Worm (Caenorhabditis elegans) whole organism, L2 larva: ENCODE measurements around the gene C23G10.10.
A peak's percentile ranks its signal among the peaks of the same experiment; 100 is the strongest.

Experiments
- C34F6.9 ChIP-seq: fragments of 150-350 bp; optimal IDR thresholded peaks from 2 replicates; lab custom pipeline; 2014; ENCODE audit warnings: missing biosample characterization, missing genetic modification characterization
- Y55F3AM.14 ChIP-seq: fragments of 200-800 bp; sonication (Bioruptor generic); optimal IDR thresholded peaks from 2 replicates; lab custom pipeline; 2018; ENCODE audit warnings: mild to moderate bottlenecking, missing genetic modification characterization, missing compliant biosample characterization
- ZK546.5 ChIP-seq: sonication (generic microtip); optimal IDR thresholded peaks from 2 replicates; lab custom pipeline; 2017; ENCODE audit warnings: missing biosample characterization, missing genetic modification characterization
- alr-1 ChIP-seq: fragments of 150-350 bp; optimal IDR thresholded peaks from 2 replicates; lab custom pipeline; 2014; ENCODE audit warnings: missing biosample characterization, missing genetic modification characterization
- ama-1 ChIP-seq: fragments of 150-350 bp; optimal IDR thresholded peaks from 2 replicates; lab custom pipeline; 2018; ENCODE audit warnings: inconsistent platforms
- blmp-1 ChIP-seq: sonication (generic microtip); optimal IDR thresholded peaks from 2 replicates; lab custom pipeline; 2017; ENCODE audit warnings: missing genetic modification characterization, mild to moderate bottlenecking, missing compliant biosample characterization, antibody characterized with exemption, moderate library complexity; ENCODE audit not compliant: insufficient read depth
- crh-2 ChIP-seq: sonication (generic microtip); optimal IDR thresholded peaks from 2 replicates; lab custom pipeline; 2017; ENCODE audit warnings: missing biosample characterization, missing genetic modification characterization
- dmd-4 ChIP-seq: sonication (generic microtip); optimal IDR thresholded peaks from 2 replicates; lab custom pipeline; 2017; ENCODE audit warnings: missing biosample characterization, missing genetic modification characterization
- egl-27 ChIP-seq: sonication (generic microtip); optimal IDR thresholded peaks from 3 replicates; lab custom pipeline; 2017; ENCODE audit warnings: missing biosample characterization, missing genetic modification reagents, missing genetic modification characterization
- elt-1 ChIP-seq: fragments of 150-350 bp; optimal IDR thresholded peaks from 2 replicates; lab custom pipeline; 2014; ENCODE audit warnings: missing biosample characterization, missing genetic modification characterization
- gmeb-1 ChIP-seq: fragments of 150-350 bp; optimal IDR thresholded peaks from 2 replicates; lab custom pipeline; 2014; ENCODE audit warnings: missing biosample characterization, missing genetic modification characterization
- lin-11 ChIP-seq: fragments of 150-350 bp; sonication (generic microtip); optimal IDR thresholded peaks from 2 replicates; lab custom pipeline; 2014; ENCODE audit warnings: missing biosample characterization, missing genetic modification characterization, inconsistent platforms, mixed read lengths
- lin-13 ChIP-seq: fragments of 150-350 bp; optimal IDR thresholded peaks from 2 replicates; lab custom pipeline; 2014; ENCODE audit warnings: missing biosample characterization, missing genetic modification reagents, missing genetic modification characterization
- lin-39 ChIP-seq: fragments of 150-350 bp; optimal IDR thresholded peaks from 2 replicates; lab custom pipeline; 2014; ENCODE audit warnings: missing biosample characterization, missing genetic modification reagents, missing genetic modification characterization
- lsy-2 ChIP-seq, 2 experiments: fragments of 150-350 bp in 1 of 2; sonication (generic microtip) in 1 of 2; optimal IDR thresholded peaks; 2 replicates each; lab custom pipeline; 2014 to 2017; ENCODE audit warnings: missing biosample characterization in 2 of 2, missing genetic modification characterization in 2 of 2
- mab-5 ChIP-seq: fragments of 150-350 bp; optimal IDR thresholded peaks from 2 replicates; lab custom pipeline; 2014; ENCODE audit warnings: missing biosample characterization, missing genetic modification characterization
- mbf-1 ChIP-seq: sonication (generic microtip); optimal IDR thresholded peaks from 2 replicates; lab custom pipeline; 2017; ENCODE audit warnings: missing biosample characterization, missing genetic modification characterization
- mdl-1 ChIP-seq, 2 experiments: fragments of 150-350 bp in 1 of 2; sonication (generic microtip) in 1 of 2; optimal IDR thresholded peaks; 2 replicates each; lab custom pipeline; 2017; ENCODE audit warnings: missing biosample characterization in 2 of 2, missing genetic modification characterization in 2 of 2
- nhr-10 ChIP-seq: sonication (generic microtip); optimal IDR thresholded peaks from 2 replicates; lab custom pipeline; 2017; ENCODE audit warnings: missing biosample characterization, missing genetic modification characterization
- nhr-11 ChIP-seq: fragments of 150-350 bp; optimal IDR thresholded peaks from 2 replicates; lab custom pipeline; 2014; ENCODE audit warnings: missing biosample characterization, missing genetic modification characterization
- nhr-12 ChIP-seq: fragments of 150-350 bp; optimal IDR thresholded peaks from 2 replicates; lab custom pipeline; 2014; ENCODE audit warnings: missing biosample characterization, missing genetic modification characterization
- nhr-129 ChIP-seq: fragments of 150-350 bp; optimal IDR thresholded peaks from 2 replicates; lab custom pipeline; 2014; ENCODE audit warnings: missing biosample characterization, missing genetic modification characterization
- nhr-21 ChIP-seq: fragments of 150-350 bp; optimal IDR thresholded peaks from 2 replicates; lab custom pipeline; 2014; ENCODE audit warnings: missing biosample characterization, missing genetic modification characterization
- nhr-25 ChIP-seq: fragments of 150-350 bp; sonication (generic microtip); optimal IDR thresholded peaks from 3 replicates; lab custom pipeline; 2014; ENCODE audit warnings: missing biosample characterization, missing genetic modification characterization
- nhr-77 ChIP-seq: fragments of 150-350 bp; optimal IDR thresholded peaks from 2 replicates; lab custom pipeline; 2014; ENCODE audit warnings: missing biosample characterization, missing genetic modification characterization
- skn-1 ChIP-seq: sonication (generic microtip); optimal IDR thresholded peaks from 2 replicates; lab custom pipeline; 2017; ENCODE audit warnings: missing biosample characterization, missing genetic modification characterization
- sma-9 ChIP-seq, 2 experiments: fragments of 150-350 bp in 1 of 2; sonication (generic microtip) in 1 of 2; optimal IDR thresholded peaks; 2 replicates each; lab custom pipeline; 2014 to 2016; ENCODE audit warnings: missing genetic modification characterization in 2 of 2, mild to moderate bottlenecking in 1 of 2, missing biosample characterization in 1 of 2, missing compliant biosample characterization in 1 of 2, missing genetic modification reagents in 1 of 2, moderate library complexity in 1 of 2
- snpc-4 ChIP-seq: fragments of 150-350 bp; optimal IDR thresholded peaks from 2 replicates; lab custom pipeline; 2014; ENCODE audit warnings: missing biosample characterization, missing genetic modification characterization
- unc-39 ChIP-seq: fragments of 150-350 bp; optimal IDR thresholded peaks from 2 replicates; lab custom pipeline; 2014; ENCODE audit warnings: missing biosample characterization, missing genetic modification characterization
- unc-55 ChIP-seq: fragments of 150-350 bp; sonication (generic microtip); optimal IDR thresholded peaks from 3 replicates; lab custom pipeline; 2014; ENCODE audit warnings: missing biosample characterization, missing genetic modification reagents, missing genetic modification characterization
- zag-1 ChIP-seq: fragments of 150-350 bp; optimal IDR thresholded peaks from 2 replicates; lab custom pipeline; 2014; ENCODE audit warnings: missing biosample characterization, missing genetic modification characterization
- ztf-1 ChIP-seq: fragments of 200-800 bp; sonication (Bioruptor generic); conservative IDR thresholded peaks from 2 replicates; pipeline ENCODE4 v1.3.6; 2022; ENCODE audit warnings: missing genetic modification characterization, missing compliant biosample characterization
- ztf-11 ChIP-seq: sonication (generic microtip); optimal IDR thresholded peaks from 2 replicates; lab custom pipeline; 2017; ENCODE audit warnings: missing biosample characterization, missing genetic modification characterization

The C23G10.10 gene

DNA sequence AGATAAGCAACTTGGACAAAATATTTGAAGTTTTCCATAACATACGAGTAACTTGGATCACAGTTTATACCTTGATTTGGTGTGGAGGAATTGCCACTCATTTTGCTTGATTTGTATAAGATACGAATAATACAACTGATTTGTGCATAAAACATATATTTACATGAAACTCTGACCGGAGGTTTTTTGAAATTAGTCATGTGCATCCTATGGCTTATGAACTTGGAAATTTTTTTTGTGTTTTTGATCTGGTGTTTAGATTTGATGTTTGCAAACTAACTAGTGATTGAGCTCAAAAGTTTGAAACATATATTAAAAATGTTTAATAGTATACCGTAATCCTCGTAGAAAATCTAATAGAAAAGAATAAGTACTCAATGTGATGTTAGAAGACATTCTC lies 40.9 kb upstream of the C23G10.10 start, which contains the start of gene srg-8:
srg-8 (minus strand) TSS at position 101 of the 400 bp plus-strand sequence.
- no peak for TF ChIP-seq Y55F3AM.14
- no peak for TF ChIP-seq egl-27 (tag; lab: Kevin White, UChicago)
- no peak for TF ChIP-seq skn-1 (tag; lab: Kevin White, UChicago)
- no peak for TF ChIP-seq gmeb-1
- no peak for TF ChIP-seq nhr-25 (tag; lab: Kevin White, UChicago)
- TF ChIP-seq crh-2: no peak
- TF ChIP-seq lsy-2 (tag; optimal IDR thresholded peaks at IDR 0.05; lab: Kevin White, UChicago): no peak
- TF ChIP-seq nhr-129 (tag; lab: Kevin White, UChicago): no peak
- no peak for TF ChIP-seq blmp-1 (tag; lab: Kevin White, UChicago)
- TF ChIP-seq nhr-21: no peak
- TF ChIP-seq ama-1 (lab: Kevin White, UChicago): no peak
- TF ChIP-seq elt-1 (tag; lab: Kevin White, UChicago): no peak
- no peak for TF ChIP-seq zag-1
- TF ChIP-seq unc-55: no peak
- no peak for TF ChIP-seq nhr-10 (tag; lab: Kevin White, UChicago)
- no peak for TF ChIP-seq ztf-11 (tag; lab: Kevin White, UChicago)
- TF ChIP-seq mdl-1 (tag; optimal IDR thresholded peaks at IDR 0.05; lab: Kevin White, UChicago): no peak
- TF ChIP-seq lin-39: no peak
- no peak for TF ChIP-seq ztf-1 (GFP tag; lab: Robert Waterston, UW)
- no peak for TF ChIP-seq lin-11 (tag; lab: Kevin White, UChicago)

DNA sequence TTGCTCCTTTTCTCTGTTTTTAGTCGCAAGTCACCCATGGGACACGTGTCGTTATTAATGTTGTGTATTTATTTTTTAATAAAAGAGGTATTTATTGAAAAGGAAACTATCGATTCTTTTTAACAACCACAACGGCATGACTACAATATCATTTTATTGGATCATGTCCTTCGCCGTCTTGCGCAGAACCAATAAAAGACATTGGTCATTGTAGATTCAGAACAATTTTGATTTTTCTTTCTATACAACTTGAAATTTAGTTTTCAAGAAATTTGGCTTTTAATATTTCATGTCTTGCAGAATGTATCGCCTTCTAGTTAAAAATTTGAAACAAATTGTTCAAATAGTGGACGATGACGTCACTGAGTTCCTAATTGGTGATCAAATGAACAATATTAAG lies 37.7 kb upstream of the C23G10.10 start, which contains the start of gene amdh-1:
amdh-1 (plus strand) TSS at position 301 of the 400 bp plus-strand sequence.
- no peak for TF ChIP-seq nhr-25 (tag; lab: Kevin White, UChicago)
- no peak for TF ChIP-seq mbf-1 (tag; lab: Kevin White, UChicago)
- TF ChIP-seq egl-27 (tag; lab: Kevin White, UChicago): no peak
- no peak for TF ChIP-seq sma-9 (GFP tag; optimal IDR thresholded peaks at IDR 0.05; lab: Kevin White, UChicago)
- TF ChIP-seq sma-9 (tag; optimal IDR thresholded peaks at IDR 0.05; lab: Kevin White, UChicago): no peak
- TF ChIP-seq ztf-1 (GFP tag; lab: Robert Waterston, UW): no peak
- no peak for TF ChIP-seq ztf-11 (tag; lab: Kevin White, UChicago)
- no peak for TF ChIP-seq ZK546.5 (tag; lab: Kevin White, UChicago)
- no peak for TF ChIP-seq dmd-4 (tag; lab: Kevin White, UChicago)
- TF ChIP-seq zag-1: no peak
- no peak for TF ChIP-seq nhr-77 (tag; lab: Kevin White, UChicago)
- no peak for TF ChIP-seq nhr-21
- no peak for TF ChIP-seq skn-1 (tag; lab: Kevin White, UChicago)
- TF ChIP-seq nhr-12 (tag; lab: Kevin White, UChicago): no peak
- TF ChIP-seq nhr-11: no peak
- no peak for TF ChIP-seq alr-1

DNA sequence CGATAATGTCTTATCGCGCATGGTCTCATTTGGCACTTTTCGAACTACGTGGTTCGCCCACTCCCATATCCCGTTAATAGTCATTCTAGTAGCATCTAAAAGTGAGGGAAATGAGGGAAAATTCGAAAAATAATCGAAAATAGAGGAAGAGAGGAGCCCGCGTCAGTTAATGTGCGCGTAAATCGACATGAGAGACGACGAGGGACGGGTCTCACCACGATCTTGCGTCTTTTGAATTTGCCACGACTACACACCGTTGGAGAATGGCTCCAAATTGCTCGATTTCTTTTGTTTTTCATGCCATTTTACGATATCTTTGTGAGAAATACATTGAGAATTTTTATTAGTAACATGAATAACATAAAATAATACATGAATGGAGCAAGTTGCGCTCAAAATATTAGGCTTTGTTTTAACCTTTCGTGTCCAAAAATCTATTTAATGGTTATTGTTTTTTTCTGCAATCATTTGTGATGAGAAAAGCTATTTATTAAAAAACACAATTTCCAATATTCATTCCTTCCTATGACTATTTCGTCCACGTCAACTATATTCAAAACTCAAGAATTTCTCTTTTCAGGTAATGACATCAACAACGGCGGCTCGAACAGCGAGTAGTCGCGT lies 34.4 kb upstream of the C23G10.10 start, which contains the start of the genes gen-1 and stt-3:
gen-1 (minus strand) TSS at position 95 of the 624 bp plus-strand sequence.
stt-3 (plus strand) TSS at position 574 of the 624 bp plus-strand sequence.
- TF ChIP-seq C34F6.9 (tag; lab: Kevin White, UChicago) (peak; percentile 18), lin-13 (GFP tag; lab: Kevin White, UChicago) (no peak), nhr-129 (tag; lab: Kevin White, UChicago) (peak; percentile 43), crh-2 (peak; percentile 86)

DNA sequence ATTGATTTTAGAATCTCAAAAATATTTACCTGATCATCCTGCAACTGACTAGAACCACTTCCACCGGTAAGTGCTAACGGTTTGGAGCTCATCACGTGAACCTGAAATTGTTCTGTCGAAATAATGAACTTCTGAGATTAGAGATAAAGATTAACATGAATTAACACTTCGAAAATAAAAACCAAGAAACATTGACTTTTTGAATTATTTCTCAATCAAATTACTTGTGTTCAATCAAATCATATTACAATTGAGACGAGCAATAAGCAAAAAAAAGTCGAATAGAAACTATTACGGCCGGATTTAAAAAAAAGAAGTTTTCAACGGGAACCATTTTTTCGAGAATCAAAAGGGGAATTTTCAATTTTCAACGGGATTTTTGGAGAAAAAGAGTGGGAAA lies 31.9 kb upstream of the C23G10.10 start, which contains the start of gene bcas-2:
bcas-2 (minus strand) TSS at position 101 of the 400 bp plus-strand sequence.
- TF ChIP-seq unc-39 (tag; lab: Kevin White, UChicago) (no peak), snpc-4 (no peak), mab-5 (no peak), nhr-12 (tag; lab: Kevin White, UChicago) (no peak), lsy-2 (tag; optimal IDR thresholded peaks at IDR 0.05; lab: Kevin White, UChicago) (no peak), ZK546.5 (tag; lab: Kevin White, UChicago) (no peak), egl-27 (tag; lab: Kevin White, UChicago) (no peak), elt-1 (tag; lab: Kevin White, UChicago) (no peak), mbf-1 (tag; lab: Kevin White, UChicago) (no peak), nhr-129 (tag; lab: Kevin White, UChicago) (no peak), skn-1 (tag; lab: Kevin White, UChicago) (no peak)
